Worm (Caenorhabditis elegans) whole organism, L4 larva: Measurements from ENCODE around the gene F38A1.6.
"Not testable (repeated sequence)": the region's sequence is repeated elsewhere in the genome, so short reads cannot be mapped to it uniquely, and the experiment has no call there.

Experiments
- aly-2 ChIP-seq: sonication (generic microtip); optimal IDR thresholded peaks from 2 replicates; lab custom pipeline; 2018; ENCODE audit warnings: missing biosample characterization, missing genetic modification characterization
- duxl-1 ChIP-seq: sonication (generic microtip); optimal IDR thresholded peaks from 2 replicates; lab custom pipeline; 2016; ENCODE audit warnings: mild to moderate bottlenecking, missing genetic modification characterization, moderate library complexity, missing compliant biosample characterization; ENCODE audit not compliant: poor library complexity
- zfp-3 ChIP-seq: fragments of 200-800 bp; sonication (Bioruptor generic); conservative IDR thresholded peaks from 2 replicates; pipeline ENCODE4 v1.3.6; 2022; ENCODE audit warnings: missing genetic modification reagents, missing genetic modification characterization, missing compliant biosample characterization

ce11 chrIV:1217265-1217664, 34.4 kb upstream of the F38A1.6 start:
- not testable (repeated sequence) for TF ChIP-seq zfp-3 (GFP tag; lab: Robert Waterston, UW); duxl-1 (tag; lab: Kevin White, UChicago); aly-2 (tag; lab: Kevin White, UChicago)
